Worm (Caenorhabditis elegans): ENCODE measurements around the gene eor-2.
A peak's percentile ranks its signal among the peaks of the same experiment; 100 is the strongest.

The eor-2 gene

DNA sequence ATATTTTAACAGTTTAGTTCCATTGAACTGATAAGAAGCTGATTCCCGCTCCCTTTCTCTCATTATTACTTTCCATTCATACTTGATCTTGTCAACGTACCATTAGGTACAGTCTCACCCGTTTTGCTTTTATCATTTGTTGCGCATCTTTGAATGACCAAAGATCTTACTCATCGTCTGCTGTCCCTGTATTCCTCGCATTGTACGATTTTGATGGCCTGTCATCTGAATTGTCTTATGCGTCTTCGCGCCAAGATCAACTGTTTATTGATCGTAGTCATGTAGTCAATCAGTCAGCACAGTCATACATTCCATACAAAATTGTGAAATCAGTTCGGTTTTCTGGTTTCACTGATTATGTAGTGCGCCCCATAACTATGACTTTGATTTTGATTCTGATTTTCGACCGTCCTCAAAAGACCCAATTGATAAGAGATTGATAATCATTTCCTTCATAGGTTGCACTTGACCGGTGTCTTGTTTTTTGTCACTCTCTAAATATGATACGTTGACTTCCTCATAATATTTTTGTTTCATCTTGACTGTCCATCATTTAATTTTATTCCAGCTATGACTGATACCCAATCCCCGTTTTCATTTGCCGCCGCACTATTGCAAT lies 44.8 kb upstream of the eor-2 start, which contains the start of gene nhr-3 (continued):
- TF ChIP-seq saeg-2 (GFP tag; IDR thresholded peaks at IDR 0.05) = no peak
- TF ChIP-seq ZK546.5 (tag; optimal IDR thresholded peaks at IDR 0.05) = no peak
- TF ChIP-seq Y5F2A.4 (GFP tag; optimal IDR thresholded peaks at IDR 0.05) = no peak
- no peak for TF ChIP-seq nhr-76 (tag; optimal IDR thresholded peaks at IDR 0.05)
- no peak for TF ChIP-seq duxl-1 (tag; optimal IDR thresholded peaks at IDR 0.05; ENCODE audit: poor library complexity)
- no peak for TF ChIP-seq ZK337.2 (GFP tag; IDR thresholded peaks at IDR 0.05)
- peak; percentile 26 for TF ChIP-seq nhr-10 (tag; optimal IDR thresholded peaks at IDR 0.05)
- TF ChIP-seq aly-2 (tag; optimal IDR thresholded peaks at IDR 0.05) = no peak
- no peak for TF ChIP-seq dmd-8 (GFP tag; IDR thresholded peaks at IDR 0.05)
- TF ChIP-seq ceh-32 (tag; optimal IDR thresholded peaks at IDR 0.05; ENCODE audit: poor library complexity) = no peak
- TF ChIP-seq Y75B8A.6 (GFP tag; IDR thresholded peaks at IDR 0.05) = no peak
- no peak for TF ChIP-seq fkh-10 (GFP tag; optimal IDR thresholded peaks at IDR 0.05)
- peak in 1 of 2 experiments; percentile 9 for TF ChIP-seq hif-1 (tag; optimal IDR thresholded peaks at IDR 0.05)
- TF ChIP-seq arid-1 (GFP tag; conservative IDR thresholded peaks at IDR 0.05) = no peak
- no peak for TF ChIP-seq ztf-7 (tag; optimal IDR thresholded peaks at IDR 0.05)
- peak; percentile 26 for TF ChIP-seq mes-2 (tag; optimal IDR thresholded peaks at IDR 0.05; ENCODE audit: poor library complexity, severe bottlenecking)
- TF ChIP-seq dpl-1 (GFP tag; optimal IDR thresholded peaks at IDR 0.05) = no peak
- TF ChIP-seq dve-1 (tag; optimal IDR thresholded peaks at IDR 0.05; ENCODE audit: insufficient read depth) = peak; percentile 51
- no peak for TF ChIP-seq mdt-29 (GFP tag; IDR thresholded peaks at IDR 0.05)
- TF ChIP-seq ces-1 (GFP tag; optimal IDR thresholded peaks at IDR 0.05) = no peak
- no peak for TF ChIP-seq F44E2.7 (GFP tag; IDR thresholded peaks at IDR 0.05)
- no peak for TF ChIP-seq tra-1 (GFP tag; IDR thresholded peaks at IDR 0.05)
- TF ChIP-seq F26F4.8 (GFP tag; conservative IDR thresholded peaks at IDR 0.05) = no peak
- no peak for TF ChIP-seq spr-3 (GFP tag; optimal IDR thresholded peaks at IDR 0.05)
- TF ChIP-seq skn-1 (tag; optimal IDR thresholded peaks at IDR 0.05) = no peak
- peak in 1 of 2 experiments; percentile 99 for TF ChIP-seq unc-62 (GFP tag; optimal IDR thresholded peaks at IDR 0.05 in 1 of 2)
- TF ChIP-seq unc-62 (tag; optimal IDR thresholded peaks at IDR 0.05) = no peak
- TF ChIP-seq rbr-2 (tag; optimal IDR thresholded peaks at IDR 0.05) = no peak
- no peak for TF ChIP-seq zip-2 (tag; optimal IDR thresholded peaks at IDR 0.05)
- no peak for TF ChIP-seq mxl-3 (GFP tag; optimal IDR thresholded peaks at IDR 0.05)
- peak; percentile 93 for TF ChIP-seq nhr-28 (tag; optimal IDR thresholded peaks at IDR 0.05)
- no peak for TF ChIP-seq lsy-2 (tag; optimal IDR thresholded peaks at IDR 0.05)
- TF ChIP-seq lin-39 (tag; optimal IDR thresholded peaks at IDR 0.05) = no peak

DNA sequence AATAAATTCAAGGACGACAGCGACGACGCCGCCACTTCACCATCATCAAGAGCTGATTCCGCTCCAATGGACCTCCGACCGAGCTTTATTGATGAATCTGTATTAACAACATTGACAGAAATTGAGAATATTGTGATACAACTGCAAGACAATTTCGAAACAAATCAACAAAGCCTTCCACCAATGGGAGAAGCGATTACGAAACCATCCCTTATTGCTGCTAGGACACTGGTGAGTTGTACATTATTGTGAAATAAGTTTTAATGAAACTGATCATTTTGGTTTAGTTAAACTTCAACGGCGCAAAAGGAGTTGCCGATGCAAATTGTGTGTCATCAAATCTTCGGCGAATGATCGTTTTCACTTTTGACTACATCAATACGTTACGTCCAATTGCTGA lies 43.7 kb upstream of the eor-2 start:
- TF ChIP-seq F37D6.2 (tag; optimal IDR thresholded peaks at IDR 0.05) (no peak), lin-29 (GFP tag; IDR thresholded peaks at IDR 0.05) (no peak), zfp-3 (GFP tag; conservative IDR thresholded peaks at IDR 0.05) (no peak), mxl-2 (GFP tag; conservative IDR thresholded peaks at IDR 0.05) (no peak), F10B5.3 (tag; optimal IDR thresholded peaks at IDR 0.05) (no peak), nhr-76 (tag; optimal IDR thresholded peaks at IDR 0.05) (no peak), lin-13 (GFP tag; optimal IDR thresholded peaks at IDR 0.05) (no peak)
